Fruit fly (Drosophila melanogaster) whole organism, embryonic: ENCODE results near the gene CG5846.

Source experiments
- ATbp ChIP-seq: fragments of 200-800 bp; sonication (Bioruptor generic); optimal IDR thresholded peaks from 2 replicates; lab custom pipeline; 2017; ENCODE audit warnings: missing biosample characterization, mild to moderate bottlenecking, missing genetic modification characterization, missing genetic modification reagents
- Adf1 ChIP-seq: fragments of 200-800 bp; sonication (Bioruptor generic); IDR thresholded peaks from 2 replicates; pipeline ENCODE4 v1.3.6; 2022; ENCODE audit warnings: missing biosample characterization, missing genetic modification characterization
- B-H2 ChIP-seq: fragments of 200-800 bp; sonication (Bioruptor generic); optimal IDR thresholded peaks from 2 replicates; lab custom pipeline; 2018; ENCODE audit warnings: missing biosample characterization, mild to moderate bottlenecking, missing genetic modification characterization
- Bdp1 ChIP-seq: fragments of 200-800 bp; sonication (Bioruptor generic); optimal IDR thresholded peaks from 3 replicates; lab custom pipeline; 2016; ENCODE audit warnings: missing biosample characterization, missing genetic modification characterization
- C15 ChIP-seq: fragments of 200-800 bp; sonication (Bioruptor generic); IDR thresholded peaks from 3 replicates; pipeline ENCODE4 v1.3.6; 2022; ENCODE audit warnings: missing biosample characterization, missing genetic modification characterization
- CG11085 ChIP-seq: fragments of 200-800 bp; sonication (Bioruptor generic); IDR thresholded peaks from 2 replicates; pipeline ENCODE4 v1.3.6; 2022; ENCODE audit warnings: missing biosample characterization, missing genetic modification characterization
- CG11456 ChIP-seq: fragments of 200-800 bp; sonication (Bioruptor generic); IDR thresholded peaks from 3 replicates; pipeline ENCODE4 v1.3.6; 2022; ENCODE audit warnings: missing biosample characterization, missing genetic modification characterization
- CG11504 ChIP-seq: fragments of 200-800 bp; sonication (Bioruptor generic); optimal IDR thresholded peaks from 3 replicates; lab custom pipeline; 2019; ENCODE audit warnings: missing biosample characterization, mild to moderate bottlenecking, missing genetic modification characterization, moderate library complexity
- CG12104 ChIP-seq: fragments of 200-800 bp; sonication (Bioruptor generic); optimal IDR thresholded peaks from 3 replicates; lab custom pipeline; 2016; ENCODE audit warnings: missing biosample characterization, missing genetic modification characterization
- CG12744 ChIP-seq: fragments of 200-800 bp; sonication (Bioruptor generic); optimal IDR thresholded peaks from 2 replicates; lab custom pipeline; 2016; ENCODE audit warnings: missing biosample characterization, missing genetic modification characterization
- CG13424 ChIP-seq: fragments of 200-800 bp; sonication (Bioruptor generic); optimal IDR thresholded peaks from 2 replicates; lab custom pipeline; 2019; ENCODE audit warnings: missing biosample characterization, mild to moderate bottlenecking, missing genetic modification characterization, moderate library complexity
- CG1647 ChIP-seq: fragments of 200-800 bp; sonication (Bioruptor generic); optimal IDR thresholded peaks from 3 replicates; lab custom pipeline; 2016; ENCODE audit warnings: missing biosample characterization, missing genetic modification characterization
- CG17802 ChIP-seq: fragments of 200-800 bp; sonication (Bioruptor generic); optimal IDR thresholded peaks from 2 replicates; lab custom pipeline; 2018; ENCODE audit warnings: missing biosample characterization, mild to moderate bottlenecking, missing genetic modification characterization, moderate library complexity
- CG2678 ChIP-seq: fragments of 200-800 bp; sonication (Bioruptor generic); optimal IDR thresholded peaks from 3 replicates; lab custom pipeline; 2019; ENCODE audit warnings: missing biosample characterization, mild to moderate bottlenecking, missing genetic modification characterization, moderate library complexity
- CG2875 ChIP-seq: fragments of 200-800 bp; sonication (Bioruptor generic); optimal IDR thresholded peaks from 2 replicates; lab custom pipeline; 2017; ENCODE audit warnings: missing biosample characterization, mild to moderate bottlenecking, missing genetic modification characterization, missing genetic modification reagents
- CG30020 ChIP-seq: fragments of 200-800 bp; optimal IDR thresholded peaks from 2 replicates; lab custom pipeline; 2019; ENCODE audit warnings: missing biosample characterization, mild to moderate bottlenecking, missing genetic modification characterization, moderate library complexity
- CG33557 ChIP-seq: fragments of 200-800 bp; sonication (Bioruptor generic); optimal IDR thresholded peaks from 2 replicates; lab custom pipeline; 2019; ENCODE audit warnings: missing biosample characterization, mild to moderate bottlenecking, missing genetic modification characterization, moderate library complexity
- CG4404 ChIP-seq: fragments of 200-800 bp; sonication (Bioruptor generic); IDR thresholded peaks from 2 replicates; pipeline ENCODE4 v1.3.6; 2022; ENCODE audit warnings: missing biosample characterization, missing genetic modification characterization
- CG5180 ChIP-seq: fragments of 200-800 bp; sonication (Bioruptor generic); optimal IDR thresholded peaks from 3 replicates; lab custom pipeline; 2017; ENCODE audit warnings: missing biosample characterization, missing genetic modification characterization, mild to moderate bottlenecking, moderate library complexity, missing genetic modification reagents
- CG6765 ChIP-seq: fragments of 200-800 bp; sonication (Bioruptor generic); optimal IDR thresholded peaks from 3 replicates; lab custom pipeline; 2017; ENCODE audit warnings: missing biosample characterization, mild to moderate bottlenecking, missing genetic modification characterization
- CG6854 ChIP-seq: fragments of 200-800 bp; sonication (Bioruptor generic); optimal IDR thresholded peaks from 3 replicates; lab custom pipeline; 2017; ENCODE audit warnings: missing biosample characterization, mild to moderate bottlenecking, missing genetic modification characterization
- CG7839 ChIP-seq: fragments of 200-800 bp; sonication (Bioruptor generic); optimal IDR thresholded peaks from 3 replicates; lab custom pipeline; 2018; ENCODE audit warnings: missing biosample characterization, mild to moderate bottlenecking, missing genetic modification characterization, moderate library complexity
- CG8281 ChIP-seq: fragments of 200-800 bp; sonication (Bioruptor generic); optimal IDR thresholded peaks from 2 replicates; lab custom pipeline; 2018; ENCODE audit warnings: missing biosample characterization, mild to moderate bottlenecking, missing genetic modification characterization, moderate library complexity
- CG8944 ChIP-seq: fragments of 200-800 bp; sonication (Bioruptor generic); optimal IDR thresholded peaks from 3 replicates; lab custom pipeline; 2016; ENCODE audit warnings: missing biosample characterization, missing genetic modification characterization
- CG9215 ChIP-seq: fragments of 200-800 bp; sonication (Bioruptor generic); IDR thresholded peaks from 2 replicates; pipeline ENCODE4 v1.3.6; 2022; ENCODE audit warnings: missing biosample characterization, missing genetic modification characterization
- CoRest ChIP-seq: fragments of 200-800 bp; sonication (Bioruptor generic); optimal IDR thresholded peaks from 3 replicates; lab custom pipeline; 2018; ENCODE audit warnings: missing biosample characterization, mild to moderate bottlenecking, missing genetic modification characterization, moderate library complexity
- Doc3 ChIP-seq: fragments of 200-800 bp; sonication (Bioruptor generic); IDR thresholded peaks from 3 replicates; pipeline ENCODE4 v1.3.6; 2022; ENCODE audit warnings: missing biosample characterization, missing genetic modification characterization; ENCODE audit not compliant: partially characterized antibody
- HHEX ChIP-seq: fragments of 200-800 bp; sonication (Bioruptor generic); optimal IDR thresholded peaks from 3 replicates; lab custom pipeline; 2017; ENCODE audit warnings: missing biosample characterization, mild to moderate bottlenecking, missing genetic modification characterization, missing genetic modification reagents
- Hmr ChIP-seq: fragments of 200-800 bp; sonication (Bioruptor generic); optimal IDR thresholded peaks from 3 replicates; lab custom pipeline; 2017; ENCODE audit warnings: mild to moderate bottlenecking, missing biosample characterization, missing genetic modification reagents, missing genetic modification characterization
- Hr3 ChIP-seq: fragments of 200-800 bp; sonication (Bioruptor generic); optimal IDR thresholded peaks from 3 replicates; lab custom pipeline; 2016; ENCODE audit warnings: missing biosample characterization, missing genetic modification characterization
- MESR4 ChIP-seq: fragments of 200-800 bp; sonication (Bioruptor generic); optimal IDR thresholded peaks from 2 replicates; lab custom pipeline; 2018; ENCODE audit warnings: missing biosample characterization, mild to moderate bottlenecking, missing genetic modification characterization, moderate library complexity
- Side ChIP-seq: fragments of 200-800 bp; sonication (Bioruptor generic); optimal IDR thresholded peaks from 2 replicates; lab custom pipeline; 2016; ENCODE audit warnings: missing biosample characterization, missing genetic modification characterization
- Sry-δ ChIP-seq: fragments of 200-800 bp; sonication (Bioruptor generic); optimal IDR thresholded peaks from 2 replicates; lab custom pipeline; 2016; ENCODE audit warnings: missing biosample characterization, missing genetic modification characterization
- abd-A ChIP-seq: fragments of 200-800 bp; sonication (Bioruptor generic); optimal IDR thresholded peaks from 3 replicates; lab custom pipeline; 2019; ENCODE audit warnings: missing biosample characterization, mild to moderate bottlenecking, missing genetic modification characterization, moderate library complexity
- az2 ChIP-seq: fragments of 200-800 bp; sonication (Bioruptor generic); optimal IDR thresholded peaks from 3 replicates; lab custom pipeline; 2016; ENCODE audit warnings: missing biosample characterization, missing genetic modification characterization
- bcd ChIP-seq: fragments of 200-800 bp; sonication (Bioruptor generic); optimal IDR thresholded peaks from 2 replicates; lab custom pipeline; 2017; ENCODE audit warnings: missing biosample characterization, mild to moderate bottlenecking, missing genetic modification characterization
- crol ChIP-seq: fragments of 200-800 bp; sonication (Bioruptor generic); IDR thresholded peaks from 2 replicates; pipeline ENCODE4 v1.3.6; 2022; ENCODE audit warnings: missing biosample characterization, missing genetic modification characterization
- exex ChIP-seq: fragments of 200-800 bp; sonication (Bioruptor generic); optimal IDR thresholded peaks from 4 replicates; lab custom pipeline; 2018; ENCODE audit warnings: missing biosample characterization, mild to moderate bottlenecking, missing genetic modification characterization, moderate library complexity
- fd64A ChIP-seq: fragments of 200-800 bp; sonication (Bioruptor generic); optimal IDR thresholded peaks from 3 replicates; lab custom pipeline; 2018; ENCODE audit warnings: missing biosample characterization, mild to moderate bottlenecking, missing genetic modification characterization
- fu2 ChIP-seq: fragments of 200-800 bp; sonication (Bioruptor generic); optimal IDR thresholded peaks from 2 replicates; lab custom pipeline; 2016; ENCODE audit warnings: missing biosample characterization, missing genetic modification characterization
- grau ChIP-seq: fragments of 200-800 bp; optimal IDR thresholded peaks from 3 replicates; lab custom pipeline; 2019; ENCODE audit warnings: missing biosample characterization, mild to moderate bottlenecking, missing genetic modification characterization, moderate library complexity
- ham ChIP-seq: fragments of 200-800 bp; sonication (Bioruptor generic); IDR thresholded peaks from 2 replicates; pipeline ENCODE4 v1.3.6; 2022; ENCODE audit warnings: missing biosample characterization, missing genetic modification characterization
- peb ChIP-seq: fragments of 200-800 bp; sonication (Bioruptor generic); IDR thresholded peaks from 2 replicates; pipeline ENCODE4 v1.3.6; 2022; ENCODE audit warnings: missing biosample characterization, missing genetic modification characterization
- pnt ChIP-seq: fragments of 200-800 bp; sonication (Bioruptor generic); optimal IDR thresholded peaks from 3 replicates; lab custom pipeline; 2016; ENCODE audit warnings: missing biosample characterization, missing genetic modification characterization
- repo ChIP-seq: fragments of 200-800 bp; sonication (Bioruptor generic); optimal IDR thresholded peaks from 2 replicates; lab custom pipeline; 2016; ENCODE audit warnings: missing biosample characterization, missing genetic modification characterization
- rib ChIP-seq: fragments of 200-800 bp; sonication (Bioruptor generic); IDR thresholded peaks from 2 replicates; pipeline ENCODE4 v1.3.6; 2022; ENCODE audit warnings: missing biosample characterization, missing genetic modification characterization
- sisA ChIP-seq: fragments of 200-800 bp; sonication (Bioruptor generic); IDR thresholded peaks from 2 replicates; pipeline ENCODE4 v1.3.6; 2022; ENCODE audit warnings: missing biosample characterization, missing genetic modification characterization
- slbo ChIP-seq: fragments of 200-800 bp; sonication (Bioruptor generic); IDR thresholded peaks from 2 replicates; pipeline ENCODE4 v1.3.6; 2022; ENCODE audit warnings: missing biosample characterization, missing genetic modification characterization
- tx ChIP-seq: fragments of 200-800 bp; sonication (Bioruptor generic); optimal IDR thresholded peaks from 2 replicates; lab custom pipeline; 2016; ENCODE audit warnings: missing biosample characterization, missing genetic modification characterization
- unc-4 ChIP-seq: fragments of 200-800 bp; sonication (Bioruptor generic); IDR thresholded peaks from 2 replicates; pipeline ENCODE4 v1.3.6; 2022; ENCODE audit warnings: missing biosample characterization, missing genetic modification characterization; ENCODE audit not compliant: partially characterized antibody
- vvl ChIP-seq: fragments of 200-800 bp; sonication (Bioruptor generic); IDR thresholded peaks from 2 replicates; pipeline ENCODE4 v1.3.6; 2022; ENCODE audit warnings: missing biosample characterization, missing genetic modification characterization

CG5846 gene

dm6 chr2L:10003593-10003992 lies 46.6 kb upstream of the CG5846 start, which contains the start of gene Ndf (continued):
- TF ChIP-seq rib (no peak), CG5180 (GFP tag; lab: Kevin White, UChicago) (no peak), CG9215 (GFP tag; lab: Robert Waterston, UW) (peak; percentile 63), CG1647 (GFP tag; lab: Kevin White, UChicago) (peak; percentile 29), repo (GFP tag; lab: Kevin White, UChicago) (peak; percentile 41), Sry-δ (GFP tag; lab: Kevin White, UChicago) (peak; percentile 86), CG12744 (GFP tag; lab: Kevin White, UChicago) (peak; percentile 25), CG8281 (tag; lab: Kevin White, UChicago) (no peak), Side (GFP tag; lab: Kevin White, UChicago) (peak; percentile 37), HHEX (GFP tag; lab: Kevin White, UChicago) (peak; percentile 27), CG13424 (tag; lab: Kevin White, UChicago) (peak; percentile 63), CoRest (tag; lab: Kevin White, UChicago) (peak; percentile 54), crol (GFP tag; lab: Robert Waterston, UW) (no peak), CG2875 (GFP tag; lab: Kevin White, UChicago) (peak; percentile 23), CG4404 (GFP tag; lab: Robert Waterston, UW) (0 out of 2 replicates have a peak, but pooled peaks have one; percentile 29), CG6765 (GFP tag; lab: Kevin White, UChicago) (no peak), Hr3 (peak; percentile 45), grau (tag; lab: Kevin White, UChicago) (peak; percentile 62), CG11504 (tag; lab: Kevin White, UChicago) (no peak), MESR4 (GFP tag; lab: Kevin White, UChicago) (peak; percentile 64), CG17802 (tag; lab: Kevin White, UChicago) (peak; percentile 50), C15 (GFP tag; lab: Robert Waterston, UW) (no peak), fd64A (GFP tag; lab: Kevin White, UChicago) (no peak), fu2 (GFP tag; lab: Kevin White, UChicago) (no peak), Adf1 (peak; percentile 15), Bdp1 (peak; percentile 45), vvl (peak; percentile 82), CG7839 (peak; percentile 61), unc-4 (GFP tag; lab: Robert Waterston, UW) (peak; percentile 71), tx (GFP tag; lab: Kevin White, UChicago) (peak; percentile 41), CG8944 (GFP tag; lab: Kevin White, UChicago) (peak; percentile 38), CG2678 (tag; lab: Kevin White, UChicago) (peak; percentile 64), ham (GFP tag; lab: Robert Waterston, UW) (no peak), slbo (peak; percentile 85), az2 (GFP tag; lab: Kevin White, UChicago) (peak; percentile 50), CG6854 (no peak), CG12104 (GFP tag; lab: Kevin White, UChicago) (peak; percentile 51), CG11456 (GFP tag; lab: Robert Waterston, UW) (peak; percentile 77; the same call in 2 of the 3 replicates), CG33557 (GFP tag; lab: Kevin White, UChicago) (peak; percentile 35), exex (tag; lab: Kevin White, UChicago) (peak; percentile 4), pnt (GFP tag; lab: Kevin White, UChicago) (peak; percentile 15), CG30020 (tag; lab: Kevin White, UChicago) (peak; percentile 63), B-H2 (GFP tag; lab: Kevin White, UChicago) (peak; percentile 82), CG11085 (GFP tag; lab: Robert Waterston, UW) (peak; percentile 67), bcd (peak; percentile 74), Hmr (GFP tag; lab: Kevin White, UChicago) (peak; percentile 77), abd-A (tag; lab: Kevin White, UChicago) (no peak), ATbp (GFP tag; lab: Kevin White, UChicago) (no peak), Doc3 (GFP tag; lab: Robert Waterston, UW) (peak; percentile 57; the same call in 2 of the 3 replicates), sisA (GFP tag; lab: Robert Waterston, UW) (peak; percentile 50), peb (GFP tag; lab: Robert Waterston, UW) (no peak)
